Worm (Caenorhabditis elegans) whole organism, young adult: ENCODE results near the gene K10C2.14.

Experiments used
- Y79H2A.3 ChIP-seq: fragments of 200-800 bp; sonication (Bioruptor generic); conservative IDR thresholded peaks from 2 replicates; pipeline ENCODE4 v1.3.6; 2022; ENCODE audit warnings: missing genetic modification reagents, missing genetic modification characterization, missing compliant biosample characterization
- attf-6 ChIP-seq: fragments of 200-800 bp; sonication (Bioruptor generic); IDR thresholded peaks from 2 replicates; pipeline ENCODE4 v1.3.6; 2022; ENCODE audit warnings: missing genetic modification reagents, missing genetic modification characterization, missing compliant biosample characterization
- cebp-1 ChIP-seq, 2 experiments: fragments of 200-800 bp in 1 of 2; sonication (Bioruptor generic) in 1 of 2; sonication (generic microtip) in 1 of 2; IDR thresholded peaks in 1 of 2; optimal IDR thresholded peaks in 1 of 2; 2 replicates each; pipeline versions ENCODE4 v1.3.6 to Lab custom; 2017 to 2022; ENCODE audit warnings: missing compliant biosample characterization in 2 of 2, missing genetic modification characterization in 2 of 2, mild to moderate bottlenecking in 1 of 2, missing genetic modification reagents in 1 of 2, moderate library complexity in 1 of 2
- cebp-2 ChIP-seq: fragments of 200-800 bp; sonication (Bioruptor generic); IDR thresholded peaks from 2 replicates; pipeline ENCODE4 v1.3.6; 2022; ENCODE audit warnings: missing genetic modification characterization, missing compliant biosample characterization
- ceh-79 ChIP-seq: sonication (generic microtip); optimal IDR thresholded peaks from 2 replicates; lab custom pipeline; 2017; ENCODE audit warnings: mild to moderate bottlenecking, missing genetic modification characterization, missing compliant biosample characterization
- hlh-26 ChIP-seq: fragments of 200-800 bp; sonication (Bioruptor generic); conservative IDR thresholded peaks from 2 replicates; pipeline ENCODE4 v1.3.6; 2022; ENCODE audit warnings: missing genetic modification reagents, missing genetic modification characterization, missing compliant biosample characterization
- nfya-1 ChIP-seq: sonication (generic microtip); optimal IDR thresholded peaks from 2 replicates; lab custom pipeline; 2017; ENCODE audit warnings: antibody characterized with exemption, missing compliant biosample characterization, missing genetic modification characterization, borderline replicate concordance; ENCODE audit not compliant: insufficient read depth
- pbrm-1 ChIP-seq: fragments of 200-800 bp; sonication (Bioruptor generic); IDR thresholded peaks from 2 replicates; pipeline ENCODE4 v1.3.6; 2022; ENCODE audit warnings: missing genetic modification reagents, missing genetic modification characterization, missing compliant biosample characterization
- sea-2 ChIP-seq: fragments of 200-800 bp; sonication (Bioruptor generic); IDR thresholded peaks from 2 replicates; pipeline ENCODE4 v1.3.6; 2022; ENCODE audit warnings: missing genetic modification characterization, missing compliant biosample characterization
- unc-62 ChIP-seq: fragments of 150-350 bp; optimal IDR thresholded peaks from 2 replicates; lab custom pipeline; 2014; ENCODE audit warnings: missing biosample characterization, missing genetic modification reagents, missing genetic modification characterization

DNA sequence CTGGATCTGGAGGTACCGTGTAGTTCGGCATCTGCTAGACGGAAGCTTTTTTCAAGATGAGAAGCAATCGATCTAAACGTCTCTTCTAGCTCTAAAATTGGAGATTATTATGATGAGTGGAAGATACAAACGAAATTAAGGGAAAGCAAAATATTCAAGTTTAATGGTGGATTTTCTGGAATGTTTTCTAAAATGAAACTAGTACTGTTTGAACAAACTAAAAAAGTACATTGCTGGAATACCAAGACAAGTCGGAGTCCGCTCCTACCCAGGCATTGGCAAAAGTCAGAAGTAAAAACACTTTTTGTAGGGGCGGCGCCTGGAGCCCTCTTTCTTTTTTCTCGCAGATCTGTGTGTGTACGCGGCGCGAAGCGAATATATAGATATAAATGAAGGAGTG is 44.4 kb upstream of the K10C2.14 start, which contains the start of gene gar-1:
- no peak for TF ChIP-seq cebp-1 (GFP tag; IDR thresholded peaks at IDR 0.05; lab: Robert Waterston, UW)
- TF ChIP-seq cebp-1 (tag; optimal IDR thresholded peaks at IDR 0.05; lab: Kevin White, UChicago): no peak
- TF ChIP-seq sea-2 (GFP tag; lab: Robert Waterston, UW): no peak
- no peak for TF ChIP-seq unc-62 (GFP tag; lab: Kevin White, UChicago)
- no peak for TF ChIP-seq nfya-1 (tag; lab: Kevin White, UChicago)
- TF ChIP-seq attf-6 (GFP tag; lab: Robert Waterston, UW): no peak
- no peak for TF ChIP-seq cebp-2 (GFP tag; lab: Robert Waterston, UW)
- no peak for TF ChIP-seq pbrm-1 (GFP tag; lab: Robert Waterston, UW)
- no peak for TF ChIP-seq Y79H2A.3 (GFP tag; lab: Robert Waterston, UW)
- TF ChIP-seq ceh-79 (tag; lab: Kevin White, UChicago): no peak
- TF ChIP-seq hlh-26 (GFP tag; lab: Robert Waterston, UW): no peak
